Worm (Caenorhabditis elegans) whole organism, young adult: ENCODE measurements around the gene Y57G11C.43.
A peak's percentile ranks its signal among the peaks of the same experiment; 100 is the strongest.

ENCODE experiments used
- ama-1 ChIP-seq, 3 experiments: fragments of 150-350 bp in 1 of 3; sonication (generic microtip) in 2 of 3; optimal IDR thresholded peaks; 2 replicates each; lab custom pipeline; 2014 to 2018; ENCODE audit warnings: missing biosample characterization in 2 of 3, missing genetic modification characterization in 2 of 3, missing genetic modification reagents in 2 of 3
- ccch-3 ChIP-seq: fragments of 200-800 bp; sonication (Bioruptor generic); optimal IDR thresholded peaks from 2 replicates; lab custom pipeline; 2018; ENCODE audit warnings: mild to moderate bottlenecking, missing genetic modification characterization, missing compliant biosample characterization
- ceh-91 ChIP-seq: fragments of 200-800 bp; sonication (Bioruptor generic); IDR thresholded peaks from 2 replicates; pipeline ENCODE4 v1.3.6; 2022; ENCODE audit warnings: missing genetic modification reagents, missing genetic modification characterization, missing compliant biosample characterization
- ets-4 ChIP-seq: fragments of 200-800 bp; sonication (Bioruptor generic); optimal IDR thresholded peaks from 2 replicates; lab custom pipeline; 2018; ENCODE audit warnings: mild to moderate bottlenecking, missing genetic modification characterization, missing compliant biosample characterization
- hlh-26 ChIP-seq: fragments of 200-800 bp; sonication (Bioruptor generic); conservative IDR thresholded peaks from 2 replicates; pipeline ENCODE4 v1.3.6; 2022; ENCODE audit warnings: missing genetic modification reagents, missing genetic modification characterization, missing compliant biosample characterization
- hsf-1 ChIP-seq: fragments of 200-800 bp; sonication (Bioruptor generic); IDR thresholded peaks from 2 replicates; pipeline ENCODE4 v1.3.6; 2022; ENCODE audit warnings: missing genetic modification reagents, missing genetic modification characterization, missing compliant biosample characterization
- lin-35 ChIP-seq, 3 experiments: fragments of 150-350 bp in 2 of 3; sonication (generic microtip) in 1 of 3; optimal IDR thresholded peaks; 2 replicates each; lab custom pipeline; 2014 to 2018; ENCODE audit warnings: missing biosample characterization in 3 of 3, missing genetic modification characterization in 3 of 3, missing genetic modification reagents in 3 of 3
- lsl-1 ChIP-seq: fragments of 200-800 bp; sonication (Bioruptor generic); optimal IDR thresholded peaks from 2 replicates; lab custom pipeline; 2018; ENCODE audit warnings: mild to moderate bottlenecking, missing genetic modification characterization, moderate library complexity, missing compliant biosample characterization
- lsy-27 ChIP-seq: sonication (generic microtip); optimal IDR thresholded peaks from 2 replicates; lab custom pipeline; 2017; ENCODE audit warnings: missing genetic modification characterization, mild to moderate bottlenecking, missing compliant biosample characterization, antibody characterized with exemption, missing genotype, borderline replicate concordance; ENCODE audit not compliant: insufficient read depth
- snpc-4 ChIP-seq, 5 experiments: fragments of 150-350 bp in 1 of 5; sonication (generic microtip) in 4 of 5; optimal IDR thresholded peaks; 2 replicates each; lab custom pipeline; 2014 to 2018; ENCODE audit warnings: missing genetic modification characterization in 5 of 5, missing biosample characterization in 3 of 5, antibody characterized with exemption in 2 of 5, mild to moderate bottlenecking in 2 of 5, missing compliant biosample characterization in 2 of 5, missing genotype in 2 of 5, moderate library complexity in 2 of 5, missing genetic modification reagents in 1 of 5

DNA sequence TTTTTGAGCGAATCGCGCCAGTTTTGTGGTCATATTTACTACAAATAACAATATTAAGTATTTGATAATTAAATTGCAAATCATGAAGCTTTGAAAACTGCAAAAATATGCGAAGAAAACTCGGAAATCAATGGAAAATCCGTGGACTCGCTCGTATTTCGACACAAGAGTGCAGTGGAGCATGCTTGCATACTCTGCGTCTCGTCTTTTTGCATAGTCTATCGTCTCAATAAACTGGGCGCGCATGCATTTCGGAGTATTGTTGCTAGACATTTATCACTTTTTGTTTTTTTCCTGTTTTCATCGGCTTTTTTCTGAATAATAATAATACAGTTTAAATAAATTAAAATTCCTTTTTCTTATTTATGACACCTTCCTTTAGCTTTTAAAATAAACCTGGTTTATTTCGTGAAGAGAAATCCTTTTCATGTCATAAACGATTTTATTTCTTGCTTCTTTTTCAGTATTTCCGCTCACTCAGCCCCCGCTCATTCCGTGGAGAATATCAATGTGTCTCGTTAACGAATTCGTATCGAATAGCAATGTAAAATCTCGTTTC is 1.5 kb upstream of the Y57G11C.43 start, which contains the start of the genes mrps-7 and Y57G11C.3:
- no peak for TF ChIP-seq lsy-27 (tag; lab: Kevin White, UChicago)
- TF ChIP-seq lsl-1 (GFP tag; lab: Kevin White, UChicago), result peak; percentile 45
- TF ChIP-seq ama-1 (optimal IDR thresholded peaks at IDR 0.05; lab: Kevin White, UChicago), result peak; percentile 27
- TF ChIP-seq ama-1 (GFP tag; optimal IDR thresholded peaks at IDR 0.05; lab: Kevin White, UChicago), result no peak
- TF ChIP-seq lin-35 (GFP tag; optimal IDR thresholded peaks at IDR 0.05; lab: Kevin White, UChicago), result peak in 2 of 3 experiments; percentile 12 to 83
- TF ChIP-seq ceh-91 (GFP tag; lab: Robert Waterston, UW), result no peak
- no peak for TF ChIP-seq ccch-3
- peak; percentile 83 for TF ChIP-seq snpc-4 (GFP tag; optimal IDR thresholded peaks at IDR 0.05; lab: Kevin White, UChicago)
- peak; percentile 73 to 93 (median 86) for TF ChIP-seq snpc-4 (tag; optimal IDR thresholded peaks at IDR 0.05; lab: Kevin White, UChicago)
- no peak for TF ChIP-seq hlh-26 (GFP tag; lab: Robert Waterston, UW)
- TF ChIP-seq ets-4 (GFP tag; lab: Kevin White, UChicago), result no peak
- no peak for TF ChIP-seq hsf-1 (GFP tag; lab: Robert Waterston, UW)
